Fruit fly (Drosophila melanogaster) whole organism, wandering third instar larva: ENCODE measurements around the gene dpr18.

Experiments
- Dfd ChIP-seq: fragments of >200 bp; optimal IDR thresholded peaks from 2 replicates; lab custom pipeline; 2017; ENCODE audit warnings: missing biosample characterization, missing genetic modification characterization
- Hnf4 ChIP-seq: fragments of 200-800 bp; sonication (Bioruptor generic); optimal IDR thresholded peaks from 2 replicates; lab custom pipeline; 2016; ENCODE audit warnings: missing biosample characterization, mild to moderate bottlenecking, missing genetic modification characterization
- Hr83 ChIP-seq: fragments of 200-300 bp; sonication (Bioruptor generic); optimal IDR thresholded peaks from 2 replicates; lab custom pipeline; 2016; ENCODE audit warnings: missing biosample characterization, mild to moderate bottlenecking, missing genetic modification characterization, moderate library complexity; ENCODE audit not compliant: poor library complexity, severe bottlenecking
- Myc ChIP-seq: fragments of >200 bp; optimal IDR thresholded peaks from 2 replicates; lab custom pipeline; 2017
- br ChIP-seq: fragments of 200-800 bp; sonication (Bioruptor generic); optimal IDR thresholded peaks from 2 replicates; lab custom pipeline; 2016; ENCODE audit warnings: missing biosample characterization, missing genetic modification characterization
- psq ChIP-seq: fragments of 200-800 bp; sonication (Bioruptor generic); optimal IDR thresholded peaks from 3 replicates; lab custom pipeline; 2017; ENCODE audit warnings: missing biosample characterization, mild to moderate bottlenecking, missing genetic modification characterization, moderate library complexity
- sv ChIP-seq: fragments of 200-800 bp; sonication (Bioruptor generic); optimal IDR thresholded peaks from 3 replicates; lab custom pipeline; 2016; ENCODE audit warnings: missing biosample characterization, missing genetic modification characterization
- usp ChIP-seq: fragments of >200 bp; optimal IDR thresholded peaks from 2 replicates; lab custom pipeline; 2017; ENCODE audit warnings: missing biosample characterization, missing genetic modification characterization

DNA sequence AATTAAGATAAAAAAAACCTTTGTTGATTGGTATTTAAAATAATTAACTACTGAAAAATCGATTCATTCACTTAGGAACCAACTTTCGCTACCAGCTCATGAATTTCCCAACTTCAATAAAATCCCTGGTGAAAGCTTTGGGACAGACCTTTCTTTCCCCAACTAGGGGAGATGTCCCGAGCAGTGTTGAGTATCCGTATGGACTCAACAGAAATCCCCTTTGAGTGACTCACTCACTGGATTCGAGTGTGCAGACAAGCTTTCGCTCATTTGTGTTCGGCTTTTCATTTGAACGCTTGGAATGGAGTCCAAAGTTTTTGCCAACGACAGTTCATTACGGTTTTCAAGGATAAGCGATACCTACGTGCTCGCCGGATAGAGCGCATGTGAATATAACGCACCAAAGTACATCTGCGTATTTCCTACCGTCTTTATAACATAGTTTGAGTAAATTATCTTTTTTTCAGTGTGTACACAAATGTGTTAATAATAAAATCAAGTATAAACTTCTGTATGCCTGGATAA lies at the start of gene dpr18:
- TF ChIP-seq Hnf4 (GFP tag; lab: Kevin White, UChicago) (no peak), usp (GFP tag; lab: Kevin White, UChicago) (no peak), Myc (lab: Kevin White, UChicago) (no peak), Dfd (GFP tag; lab: Kevin White, UChicago) (no peak), psq (GFP tag; lab: Kevin White, UChicago) (no peak), Hr83 (GFP tag; lab: Kevin White, UChicago) (no peak), br (GFP tag; lab: Kevin White, UChicago) (no peak), sv (GFP tag; lab: Kevin White, UChicago) (no peak)
